Worm (Caenorhabditis elegans) whole organism, L1 larva: ENCODE results near the gene Y19D2B.1.
"Not testable (repeated sequence)": the region's sequence is repeated elsewhere in the genome, so short reads cannot be mapped to it uniquely, and the experiment has no call there.

Source experiments
- ceh-88 ChIP-seq: fragments of 200-800 bp; sonication (Bioruptor generic); IDR thresholded peaks from 2 replicates; pipeline ENCODE4 v1.3.6; 2022; ENCODE audit warnings: missing genetic modification characterization, missing compliant biosample characterization
- efl-1 ChIP-seq, 4 experiments: fragments of 150-350 bp; optimal IDR thresholded peaks in 3 of 4; peaks in 1 of 4; 1 replicate in 1 of 4; 2 replicates in 3 of 4; lab custom pipeline; 2014; ENCODE audit warnings: missing biosample characterization in 2 of 4, missing genetic modification characterization in 2 of 4, missing genetic modification reagents in 2 of 4
- elt-3 ChIP-seq, 6 experiments: fragments of 150-350 bp in 1 of 6; sonication (generic microtip); optimal IDR thresholded peaks; 2 replicates each; lab custom pipeline; 2017 to 2018; ENCODE audit warnings: missing biosample characterization in 6 of 6, missing genetic modification characterization in 6 of 6, inconsistent platforms in 1 of 6
- lin-15B ChIP-seq: fragments of 150-350 bp; sonication (generic microtip); optimal IDR thresholded peaks from 3 replicates; lab custom pipeline; 2014; ENCODE audit warnings: missing biosample characterization, missing genetic modification characterization
- nhr-71 ChIP-seq: sonication (generic microtip); optimal IDR thresholded peaks from 2 replicates; lab custom pipeline; 2016; ENCODE audit warnings: mild to moderate bottlenecking, missing genetic modification characterization, moderate library complexity, missing compliant biosample characterization
- unc-130 ChIP-seq: fragments of 150-350 bp; optimal IDR thresholded peaks from 2 replicates; lab custom pipeline; 2017; ENCODE audit warnings: missing biosample characterization, missing genetic modification characterization, inconsistent platforms

DNA sequence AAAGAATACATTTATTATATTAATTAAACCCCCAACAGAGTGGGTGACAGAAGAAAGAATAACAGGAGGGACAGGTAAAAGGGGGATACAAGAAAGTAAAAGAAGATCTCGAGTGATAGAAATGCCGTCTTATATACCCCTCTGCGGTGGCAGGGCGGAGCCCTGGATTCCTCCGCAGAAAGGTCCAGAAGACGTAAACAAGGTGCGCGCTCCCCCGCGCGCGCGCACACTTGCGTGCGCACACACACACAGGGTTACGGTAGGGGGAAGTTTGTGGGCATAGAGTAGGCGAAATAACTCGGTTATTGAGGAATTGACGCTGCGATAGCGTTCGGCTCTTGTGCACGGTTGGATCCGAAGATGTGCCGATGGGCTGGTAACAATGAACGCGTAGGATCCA is 19.1 kb upstream of the Y19D2B.1 start, which contains the start of gene R03D7.15:
- TF ChIP-seq lin-15B (tag; lab: Kevin White, UChicago); unc-130 (tag; lab: Kevin White, UChicago); ceh-88 (GFP tag; lab: Robert Waterston, UW); nhr-71 (tag; lab: Kevin White, UChicago); elt-3 (tag; optimal IDR thresholded peaks at IDR 0.05; lab: Kevin White, UChicago); efl-1 (optimal IDR thresholded peaks at IDR 0.05; lab: Kevin White, UChicago); efl-1 (GFP tag; optimal IDR thresholded peaks at IDR 0.05 in 1 of 2; lab: Kevin White, UChicago): not testable (repeated sequence)
